Fruit fly (Drosophila melanogaster) whole organism, embryonic: ENCODE data around the gene CG13392.
A peak's percentile ranks its signal among the peaks of the same experiment; 100 is the strongest.

Experiments used
- Awh ChIP-seq: fragments of 200-800 bp; sonication (Bioruptor generic); IDR thresholded peaks from 2 replicates; pipeline ENCODE4, ENCODE4 v1.3.6; 2022; ENCODE audit warnings: missing biosample characterization, missing genetic modification characterization
- CG10267 ChIP-seq: fragments of 200-800 bp; sonication (Bioruptor generic); optimal IDR thresholded peaks from 2 replicates; lab custom pipeline; 2018; ENCODE audit warnings: missing biosample characterization, mild to moderate bottlenecking, missing genetic modification characterization, moderate library complexity
- CG10321 ChIP-seq: fragments of 200-800 bp; sonication (Bioruptor generic); IDR thresholded peaks from 2 replicates; pipeline ENCODE4 v1.3.6; 2022; ENCODE audit warnings: missing biosample characterization, missing genetic modification characterization
- CG10462 ChIP-seq: fragments of 200-800 bp; sonication (Bioruptor generic); optimal IDR thresholded peaks from 2 replicates; lab custom pipeline; 2016; ENCODE audit warnings: missing biosample characterization, missing genetic modification characterization
- CG14014 ChIP-seq: fragments of 200-800 bp; sonication (Bioruptor generic); IDR thresholded peaks from 2 replicates; pipeline ENCODE4 v1.3.6; 2022; ENCODE audit warnings: missing biosample characterization, missing genetic modification characterization
- CG14050 ChIP-seq: fragments of 200-800 bp; sonication (Bioruptor generic); IDR thresholded peaks from 3 replicates; pipeline ENCODE4 v1.3.6; 2022; ENCODE audit warnings: missing biosample characterization, missing genetic modification characterization
- CG14860 ChIP-seq: fragments of 200-800 bp; sonication (Bioruptor generic); IDR thresholded peaks from 3 replicates; pipeline ENCODE4 v1.3.6; 2022; ENCODE audit warnings: missing biosample characterization, missing genetic modification characterization; ENCODE audit not compliant: partially characterized antibody
- CG1602 ChIP-seq: fragments of 200-800 bp; sonication (Bioruptor generic); optimal IDR thresholded peaks from 3 replicates; lab custom pipeline; 2016; ENCODE audit warnings: missing biosample characterization, missing genetic modification characterization
- CG16863 ChIP-seq: fragments of 200-800 bp; sonication (Bioruptor generic); optimal IDR thresholded peaks from 3 replicates; lab custom pipeline; 2016; ENCODE audit warnings: missing biosample characterization, missing genetic modification characterization
- CG2875 ChIP-seq: fragments of 200-800 bp; sonication (Bioruptor generic); optimal IDR thresholded peaks from 2 replicates; lab custom pipeline; 2017; ENCODE audit warnings: missing biosample characterization, mild to moderate bottlenecking, missing genetic modification characterization, missing genetic modification reagents
- CG30020 ChIP-seq: fragments of 200-800 bp; optimal IDR thresholded peaks from 2 replicates; lab custom pipeline; 2019; ENCODE audit warnings: missing biosample characterization, mild to moderate bottlenecking, missing genetic modification characterization, moderate library complexity
- CG34224 ChIP-seq: fragments of 200-800 bp; sonication (Bioruptor generic); IDR thresholded peaks from 3 replicates; pipeline ENCODE4 v1.3.6; 2022; ENCODE audit warnings: missing biosample characterization, missing genetic modification characterization; ENCODE audit not compliant: partially characterized antibody
- CG3838 ChIP-seq: fragments of 200-800 bp; sonication (Bioruptor generic); optimal IDR thresholded peaks from 3 replicates; lab custom pipeline; 2016; ENCODE audit warnings: missing biosample characterization, missing genetic modification characterization
- CG6654 ChIP-seq: fragments of 200-800 bp; sonication (Bioruptor generic); optimal IDR thresholded peaks from 2 replicates; lab custom pipeline; 2017; ENCODE audit warnings: missing biosample characterization, mild to moderate bottlenecking, missing genetic modification characterization
- CG6791 ChIP-seq: fragments of 200-800 bp; sonication (Bioruptor generic); IDR thresholded peaks from 3 replicates; pipeline ENCODE4 v1.3.6; 2022; ENCODE audit warnings: missing biosample characterization, missing genetic modification characterization; ENCODE audit not compliant: partially characterized antibody
- CG7372 ChIP-seq: fragments of 200-800 bp; sonication (Bioruptor generic); IDR thresholded peaks from 2 replicates; pipeline ENCODE4 v1.3.6; 2022; ENCODE audit warnings: missing biosample characterization, missing genetic modification characterization
- CG8944 ChIP-seq: fragments of 200-800 bp; sonication (Bioruptor generic); optimal IDR thresholded peaks from 3 replicates; lab custom pipeline; 2016; ENCODE audit warnings: missing biosample characterization, missing genetic modification characterization
- CG9876 ChIP-seq: fragments of 200-800 bp; sonication (Bioruptor generic); optimal IDR thresholded peaks from 2 replicates; lab custom pipeline; 2016; ENCODE audit warnings: missing biosample characterization, missing genetic modification characterization
- CrebB ChIP-seq: fragments of 200-800 bp; sonication (Bioruptor generic); optimal IDR thresholded peaks from 3 replicates; lab custom pipeline; 2018; ENCODE audit warnings: missing biosample characterization, mild to moderate bottlenecking, missing genetic modification characterization
- Dbx ChIP-seq: fragments of 200-800 bp; sonication (Bioruptor generic); IDR thresholded peaks from 3 replicates; pipeline ENCODE4 v1.3.6; 2022; ENCODE audit warnings: missing biosample characterization, missing genetic modification characterization
- Eip74EF ChIP-seq, 2 experiments: fragments of 200-800 bp in 1 of 2; fragments of >200 bp in 1 of 2; sonication (Bioruptor generic) in 1 of 2; optimal IDR thresholded peaks; 2 replicates each; lab custom pipeline; 2017 to 2019; ENCODE audit warnings: missing biosample characterization in 2 of 2, missing genetic modification characterization in 2 of 2, mild to moderate bottlenecking in 1 of 2, moderate library complexity in 1 of 2
- HLH4C ChIP-seq: fragments of 200-800 bp; sonication (Bioruptor generic); IDR thresholded peaks from 3 replicates; pipeline ENCODE4 v1.3.6; 2022; ENCODE audit warnings: missing biosample characterization, missing genetic modification characterization; ENCODE audit not compliant: partially characterized antibody
- HLHmδ ChIP-seq: fragments of 200-800 bp; sonication (Bioruptor generic); optimal IDR thresholded peaks from 2 replicates; lab custom pipeline; 2018; ENCODE audit warnings: missing biosample characterization, mild to moderate bottlenecking, missing genetic modification characterization, moderate library complexity
- Hr39 ChIP-seq: fragments of >200 bp; optimal IDR thresholded peaks from 2 replicates; lab custom pipeline; 2017
- NFAT ChIP-seq: fragments of 200-800 bp; sonication (Bioruptor generic); IDR thresholded peaks from 2 replicates; pipeline ENCODE4 v1.3.6; 2022; ENCODE audit warnings: missing biosample characterization, missing genetic modification characterization
- NK7.1 ChIP-seq: fragments of 200-800 bp; sonication (Bioruptor generic); optimal IDR thresholded peaks from 3 replicates; lab custom pipeline; 2016; ENCODE audit warnings: missing biosample characterization, missing genetic modification characterization
- Neu2 ChIP-seq: fragments of 200-800 bp; sonication (Bioruptor generic); optimal IDR thresholded peaks from 3 replicates; lab custom pipeline; 2016; ENCODE audit warnings: missing biosample characterization, missing genetic modification characterization, borderline replicate concordance
- Oli ChIP-seq: fragments of 200-800 bp; sonication (Bioruptor generic); optimal IDR thresholded peaks from 2 replicates; lab custom pipeline; 2018; ENCODE audit warnings: missing biosample characterization, mild to moderate bottlenecking, missing genetic modification characterization, moderate library complexity
- PHDP ChIP-seq: fragments of 200-800 bp; sonication (Bioruptor generic); optimal IDR thresholded peaks from 3 replicates; lab custom pipeline; 2018; ENCODE audit warnings: missing biosample characterization, mild to moderate bottlenecking, missing genetic modification characterization, moderate library complexity
- Poxn ChIP-seq: fragments of 200-800 bp; sonication (Bioruptor generic); IDR thresholded peaks from 2 replicates; pipeline ENCODE4 v1.3.6; 2022; ENCODE audit warnings: missing biosample characterization, missing genetic modification characterization
- Ptx1 ChIP-seq: fragments of 200-800 bp; sonication (Bioruptor generic); IDR thresholded peaks from 2 replicates; pipeline ENCODE4 v1.3.6; 2022; ENCODE audit warnings: missing biosample characterization, missing genetic modification characterization
- Vsx1 ChIP-seq: fragments of 200-800 bp; sonication (Bioruptor generic); optimal IDR thresholded peaks from 2 replicates; lab custom pipeline; 2017; ENCODE audit warnings: missing biosample characterization, mild to moderate bottlenecking, missing genetic modification characterization, missing genetic modification reagents
- al ChIP-seq: fragments of 200-800 bp; sonication (Bioruptor generic); IDR thresholded peaks from 2 replicates; pipeline ENCODE4 v1.3.6; 2022; ENCODE audit warnings: missing biosample characterization, missing genetic modification characterization
- bcd ChIP-seq: fragments of 200-800 bp; sonication (Bioruptor generic); optimal IDR thresholded peaks from 2 replicates; lab custom pipeline; 2017; ENCODE audit warnings: missing biosample characterization, mild to moderate bottlenecking, missing genetic modification characterization
- cad ChIP-seq: fragments of >200 bp; optimal IDR thresholded peaks from 2 replicates; lab custom pipeline; 2017; ENCODE audit warnings: missing biosample characterization, missing genetic modification characterization
- chinmo ChIP-seq: fragments of 200-800 bp; sonication (Bioruptor generic); IDR thresholded peaks from 4 replicates; pipeline ENCODE4 v1.3.6; 2022; ENCODE audit warnings: missing biosample characterization, missing genetic modification characterization; ENCODE audit not compliant: partially characterized antibody
- dan ChIP-seq: fragments of 200-800 bp; sonication (Bioruptor generic); IDR thresholded peaks from 2 replicates; pipeline ENCODE4 v1.3.6; 2022; ENCODE audit warnings: missing biosample characterization, missing genetic modification characterization
- ems ChIP-seq: fragments of 200-800 bp; sonication (Bioruptor generic); optimal IDR thresholded peaks from 3 replicates; lab custom pipeline; 2016; ENCODE audit warnings: missing biosample characterization, missing genetic modification characterization
- eve ChIP-seq, 2 experiments: fragments of >200 bp; optimal IDR thresholded peaks; 2 replicates each; lab custom pipeline; 2017; ENCODE audit warnings: missing biosample characterization in 2 of 2, missing genetic modification characterization in 2 of 2
- fd96Cb ChIP-seq: fragments of 200-800 bp; sonication (Bioruptor generic); optimal IDR thresholded peaks from 2 replicates; lab custom pipeline; 2018; ENCODE audit warnings: missing biosample characterization, mild to moderate bottlenecking, missing genetic modification characterization, moderate library complexity
- inv ChIP-seq: fragments of 200-800 bp; sonication (Bioruptor generic); IDR thresholded peaks from 2 replicates; pipeline ENCODE4 v1.3.6; 2022; ENCODE audit warnings: missing biosample characterization, missing genetic modification characterization; ENCODE audit not compliant: partially characterized antibody
- onecut ChIP-seq: fragments of 200-800 bp; sonication (Bioruptor generic); IDR thresholded peaks from 2 replicates; pipeline ENCODE4 v1.3.6; 2022; ENCODE audit warnings: missing biosample characterization, missing genetic modification characterization
- org-1 ChIP-seq: fragments of 200-800 bp; sonication (Bioruptor generic); optimal IDR thresholded peaks from 2 replicates; lab custom pipeline; 2017; ENCODE audit warnings: missing biosample characterization, missing genetic modification characterization
- p53 ChIP-seq: fragments of 200-800 bp; sonication (Bioruptor generic); optimal IDR thresholded peaks from 2 replicates; lab custom pipeline; 2016; ENCODE audit warnings: missing biosample characterization, missing genetic modification characterization
- pb ChIP-seq: fragments of 200-800 bp; sonication (Bioruptor generic); optimal IDR thresholded peaks from 3 replicates; lab custom pipeline; 2016; ENCODE audit warnings: missing biosample characterization, missing genetic modification characterization
- pfk ChIP-seq: fragments of 200-800 bp; sonication (Bioruptor generic); optimal IDR thresholded peaks from 2 replicates; lab custom pipeline; 2018; ENCODE audit warnings: missing biosample characterization, mild to moderate bottlenecking, missing genetic modification characterization, moderate library complexity
- pros ChIP-seq: fragments of 200-800 bp; sonication (Bioruptor generic); optimal IDR thresholded peaks from 3 replicates; lab custom pipeline; 2019; ENCODE audit warnings: missing biosample characterization, mild to moderate bottlenecking, missing genetic modification characterization, moderate library complexity
- row ChIP-seq: fragments of 200-800 bp; sonication (Bioruptor generic); IDR thresholded peaks from 3 replicates; pipeline ENCODE4 v1.3.6; 2022; ENCODE audit warnings: missing biosample characterization, missing genetic modification characterization
- sens ChIP-seq: fragments of 200-800 bp; sonication (Bioruptor generic); peaks from one replicate; lab custom pipeline; 2016; ENCODE audit warnings: missing biosample characterization, missing genetic modification characterization
- slbo ChIP-seq: fragments of 200-800 bp; sonication (Bioruptor generic); IDR thresholded peaks from 2 replicates; pipeline ENCODE4 v1.3.6; 2022; ENCODE audit warnings: missing biosample characterization, missing genetic modification characterization
- twi ChIP-seq: fragments of 200-800 bp; optimal IDR thresholded peaks from 2 replicates; lab custom pipeline; 2019; ENCODE audit warnings: missing biosample characterization, mild to moderate bottlenecking, missing genetic modification characterization, moderate library complexity

The CG13392 gene

DNA sequence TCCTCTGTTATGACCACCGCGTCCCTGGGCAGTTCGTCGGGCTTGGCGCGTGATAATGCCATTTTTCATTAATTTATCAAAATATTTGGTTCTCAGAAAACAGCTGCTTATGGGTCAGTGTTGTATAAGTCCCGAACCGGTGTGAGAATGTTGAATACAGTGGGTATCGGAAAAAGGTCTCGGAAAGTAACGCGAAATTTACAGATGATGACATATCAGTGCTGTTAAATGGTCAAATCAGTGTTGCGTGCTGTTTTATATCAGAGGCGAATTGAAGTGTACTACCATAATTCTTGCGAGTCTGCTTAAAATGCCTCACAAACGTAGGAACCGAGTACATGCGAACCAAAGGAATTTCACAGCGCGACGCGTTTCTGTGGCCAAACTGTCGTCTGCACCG is at the start of gene CG13392, which contains the start of gene Rcd4 (continued):
- TF ChIP-seq onecut (GFP tag; lab: Robert Waterston, UW) (peak; percentile 49; the same call in 1 of the 2 replicates), PHDP (peak; percentile 58), ems (GFP tag; lab: Kevin White, UChicago) (peak; percentile 67), CG14014 (peak; percentile 53), Oli (tag; lab: Kevin White, UChicago) (no peak), p53 (GFP tag; lab: Kevin White, UChicago) (peak; percentile 26), CG10267 (tag; lab: Kevin White, UChicago) (peak; percentile 97), CG9876 (GFP tag; lab: Kevin White, UChicago) (peak; percentile 45), CG14860 (GFP tag; lab: Robert Waterston, UW) (peak; percentile 44; the same call in 2 of the 3 replicates), CG1602 (peak; percentile 7), Ptx1 (GFP tag; lab: Robert Waterston, UW) (peak; percentile 62), twi (peak; percentile 40), dan (GFP tag; lab: Robert Waterston, UW) (no peak), slbo (peak; percentile 85), CG7372 (GFP tag; lab: Robert Waterston, UW) (0 out of 2 replicates have a peak, but pooled peaks have one; percentile 12), CG2875 (peak; percentile 10), CG16863 (GFP tag; lab: Kevin White, UChicago) (peak; percentile 66), Awh (GFP tag; lab: Robert Waterston, UW) (no peak), CG10321 (GFP tag; lab: Robert Waterston, UW) (no peak), bcd (GFP tag; lab: Kevin White, UChicago) (peak; percentile 46), sens (GFP tag; lab: Kevin White, UChicago) (peak; percentile 91), HLHmδ (GFP tag; lab: Kevin White, UChicago) (peak; percentile 28), row (GFP tag; lab: Robert Waterston, UW) (peak; percentile 66), CG6791 (peak; percentile 73), fd96Cb (tag; lab: Kevin White, UChicago) (no peak), cad (GFP tag; lab: Kevin White, UChicago) (no peak), al (GFP tag; lab: Robert Waterston, UW) (peak; percentile 24; the same call in 1 of the 2 replicates), pb (GFP tag; lab: Kevin White, UChicago) (peak; percentile 63), CG8944 (GFP tag; lab: Kevin White, UChicago) (peak; percentile 56), pfk (no peak), CG10462 (GFP tag; lab: Kevin White, UChicago) (no peak), CG34224 (GFP tag; lab: Robert Waterston, UW) (peak; percentile 81), inv (0 out of 2 replicates have a peak, but pooled peaks have one; percentile 22), HLH4C (peak; percentile 35; the same call in 1 of the 3 replicates), org-1 (peak; percentile 20), pros (no peak), Hr39 (lab: Kevin White, UChicago) (no peak), CG6654 (GFP tag; lab: Kevin White, UChicago) (peak; percentile 1), NK7.1 (peak; percentile 23), Neu2 (GFP tag; lab: Kevin White, UChicago) (no peak), CG14050 (GFP tag; lab: Robert Waterston, UW) (peak; percentile 14; the same call in 1 of the 3 replicates), Dbx (GFP tag; lab: Robert Waterston, UW) (peak; percentile 71), NFAT (peak; percentile 82), CG3838 (no peak), Eip74EF (GFP tag; optimal IDR thresholded peaks at IDR 0.05; lab: Kevin White, UChicago) (no peak), CrebB (tag; lab: Kevin White, UChicago) (peak; percentile 50), eve (GFP tag; optimal IDR thresholded peaks at IDR 0.05; lab: Kevin White, UChicago) (no peak), Vsx1 (GFP tag; lab: Kevin White, UChicago) (no peak), CG30020 (peak; percentile 12), chinmo (GFP tag; lab: Robert Waterston, UW) (0 out of 4 replicates have a peak, but pooled peaks have one; percentile 56), Poxn (GFP tag; lab: Robert Waterston, UW) (no peak)
